Fruit fly (Drosophila melanogaster) whole organism, prepupa: ENCODE data around the gene CG32037.

Experiments used
- Blimp-1 ChIP-seq: fragments of 200-800 bp; sonication (Bioruptor generic); optimal IDR thresholded peaks from 3 replicates; lab custom pipeline; 2017; ENCODE audit warnings: missing biosample characterization, missing genetic modification characterization, mild to moderate bottlenecking, moderate library complexity, missing genetic modification reagents
- CG10631 ChIP-seq: fragments of 200-800 bp; sonication (Bioruptor generic); optimal IDR thresholded peaks from 2 replicates; lab custom pipeline; 2016; ENCODE audit warnings: missing biosample characterization, missing genetic modification characterization
- CG11294 ChIP-seq: fragments of 200-800 bp; sonication (Bioruptor generic); IDR thresholded peaks from 2 replicates; pipeline ENCODE4 v1.3.6; 2022; ENCODE audit warnings: missing biosample characterization, missing genetic modification characterization
- CG1621 ChIP-seq: fragments of 200-800 bp; sonication (Bioruptor generic); optimal IDR thresholded peaks from 3 replicates; lab custom pipeline; 2018; ENCODE audit warnings: missing biosample characterization, mild to moderate bottlenecking, missing genetic modification characterization
- CG3032 ChIP-seq: fragments of 200-800 bp; optimal IDR thresholded peaks from 2 replicates; lab custom pipeline; 2019; ENCODE audit warnings: missing biosample characterization, mild to moderate bottlenecking, missing genetic modification characterization, moderate library complexity
- CG31627 ChIP-seq: fragments of 200-800 bp; sonication (Bioruptor generic); optimal IDR thresholded peaks from 3 replicates; lab custom pipeline; 2016; ENCODE audit warnings: missing biosample characterization, missing genetic modification characterization
- CG32006 ChIP-seq: fragments of 200-800 bp; sonication (Bioruptor generic); optimal IDR thresholded peaks from 3 replicates; lab custom pipeline; 2017; ENCODE audit warnings: missing biosample characterization, mild to moderate bottlenecking, missing genetic modification characterization
- CG34406 ChIP-seq: fragments of 200-800 bp; sonication (Bioruptor generic); optimal IDR thresholded peaks from 3 replicates; lab custom pipeline; 2016; ENCODE audit warnings: missing biosample characterization, missing genetic modification characterization
- CG3919 ChIP-seq: fragments of 200-800 bp; sonication (Bioruptor generic); optimal IDR thresholded peaks from 3 replicates; lab custom pipeline; 2016; ENCODE audit warnings: missing biosample characterization, missing genetic modification characterization
- CG6276 ChIP-seq: fragments of 200-800 bp; sonication (Bioruptor generic); optimal IDR thresholded peaks from 2 replicates; lab custom pipeline; 2017; ENCODE audit warnings: missing biosample characterization, mild to moderate bottlenecking, missing genetic modification characterization
- CG6792 ChIP-seq: fragments of 200-800 bp; sonication (Bioruptor generic); optimal IDR thresholded peaks from 3 replicates; lab custom pipeline; 2016; ENCODE audit warnings: missing biosample characterization, missing genetic modification characterization
- CG6808 ChIP-seq: fragments of 200-800 bp; sonication (Bioruptor generic); optimal IDR thresholded peaks from 3 replicates; lab custom pipeline; 2017; ENCODE audit warnings: missing biosample characterization, missing genetic modification characterization, mild to moderate bottlenecking, moderate library complexity, missing genetic modification reagents
- CG8319 ChIP-seq: fragments of 200-800 bp; sonication (Bioruptor generic); optimal IDR thresholded peaks from 3 replicates; lab custom pipeline; 2016; ENCODE audit warnings: missing biosample characterization, missing genetic modification characterization
- Eip75B ChIP-seq: fragments of 200-800 bp; sonication (Bioruptor generic); optimal IDR thresholded peaks from 3 replicates; lab custom pipeline; 2016; ENCODE audit warnings: missing biosample characterization, missing genetic modification characterization
- Eip78C ChIP-seq: fragments of 200-800 bp; sonication (Bioruptor generic); peaks from one replicate; lab custom pipeline; 2016; ENCODE audit warnings: missing biosample characterization, missing genetic modification characterization
- Ets21C ChIP-seq: fragments of 200-800 bp; sonication (Bioruptor generic); optimal IDR thresholded peaks from 3 replicates; lab custom pipeline; 2016; ENCODE audit warnings: missing biosample characterization, missing genetic modification characterization
- Gug ChIP-seq: fragments of 200-800 bp; sonication (Bioruptor generic); IDR thresholded peaks from 2 replicates; pipeline ENCODE4 v1.3.6; 2022; ENCODE audit warnings: missing biosample characterization, missing genetic modification characterization
- Hr39 ChIP-seq: fragments of 200-800 bp; sonication (Bioruptor generic); optimal IDR thresholded peaks from 2 replicates; lab custom pipeline; 2016; ENCODE audit warnings: missing biosample characterization, missing genetic modification characterization
- Met ChIP-seq: fragments of 200-800 bp; sonication (Bioruptor generic); optimal IDR thresholded peaks from 3 replicates; lab custom pipeline; 2016; ENCODE audit warnings: missing biosample characterization, missing genetic modification characterization
- OdsH ChIP-seq: fragments of 200-800 bp; sonication (Bioruptor generic); optimal IDR thresholded peaks from 3 replicates; lab custom pipeline; 2016; ENCODE audit warnings: missing biosample characterization, missing genetic modification characterization
- Sox14 ChIP-seq: fragments of 200-800 bp; sonication (Bioruptor generic); optimal IDR thresholded peaks from 3 replicates; lab custom pipeline; 2016; ENCODE audit warnings: missing biosample characterization, missing genetic modification characterization
- Sox15 ChIP-seq: fragments of 200-800 bp; sonication (Bioruptor generic); optimal IDR thresholded peaks from 3 replicates; lab custom pipeline; 2016; ENCODE audit warnings: missing biosample characterization, missing genetic modification characterization
- achi ChIP-seq: fragments of 200-800 bp; sonication (Bioruptor generic); optimal IDR thresholded peaks from 3 replicates; lab custom pipeline; 2016; ENCODE audit warnings: missing biosample characterization, missing genetic modification characterization
- acj6 ChIP-seq: fragments of 200-800 bp; sonication (Bioruptor generic); optimal IDR thresholded peaks from 3 replicates; lab custom pipeline; 2016; ENCODE audit warnings: missing biosample characterization, missing genetic modification characterization
- cyc ChIP-seq: fragments of 200-800 bp; sonication (Bioruptor generic); optimal IDR thresholded peaks from 3 replicates; lab custom pipeline; 2016; ENCODE audit warnings: missing biosample characterization, missing genetic modification characterization
- dac ChIP-seq: fragments of 200-800 bp; sonication (Bioruptor generic); optimal IDR thresholded peaks from 2 replicates; lab custom pipeline; 2017; ENCODE audit warnings: missing biosample characterization, mild to moderate bottlenecking, missing genetic modification characterization
- dsx ChIP-seq: fragments of 200-800 bp; optimal IDR thresholded peaks from 3 replicates; lab custom pipeline; 2019; ENCODE audit warnings: missing biosample characterization, mild to moderate bottlenecking, missing genetic modification characterization, moderate library complexity; ENCODE audit not compliant: poor library complexity, severe bottlenecking
- esn ChIP-seq: fragments of 200-800 bp; sonication (Bioruptor generic); optimal IDR thresholded peaks from 2 replicates; lab custom pipeline; 2016; ENCODE audit warnings: missing biosample characterization, mild to moderate bottlenecking, missing genetic modification characterization, moderate library complexity
- fd59A ChIP-seq: fragments of 200-800 bp; sonication (Bioruptor generic); optimal IDR thresholded peaks from 2 replicates; lab custom pipeline; 2017; ENCODE audit warnings: missing biosample characterization, mild to moderate bottlenecking, missing genetic modification characterization, missing genetic modification reagents
- lz ChIP-seq: fragments of 200-800 bp; sonication (Bioruptor generic); optimal IDR thresholded peaks from 3 replicates; lab custom pipeline; 2016; ENCODE audit warnings: missing biosample characterization, missing genetic modification characterization
- pdm3 ChIP-seq: fragments of 200-800 bp; sonication (Bioruptor generic); optimal IDR thresholded peaks from 3 replicates; lab custom pipeline; 2016; ENCODE audit warnings: missing biosample characterization, missing genetic modification characterization
- svp ChIP-seq: fragments of 200-800 bp; sonication (Bioruptor generic); peaks from one replicate; lab custom pipeline; 2016; ENCODE audit warnings: missing biosample characterization, missing genetic modification characterization
- topi ChIP-seq: fragments of 200-800 bp; sonication (Bioruptor generic); optimal IDR thresholded peaks from 3 replicates; lab custom pipeline; 2016; ENCODE audit warnings: missing biosample characterization, missing genetic modification characterization

CG32037 gene

DNA sequence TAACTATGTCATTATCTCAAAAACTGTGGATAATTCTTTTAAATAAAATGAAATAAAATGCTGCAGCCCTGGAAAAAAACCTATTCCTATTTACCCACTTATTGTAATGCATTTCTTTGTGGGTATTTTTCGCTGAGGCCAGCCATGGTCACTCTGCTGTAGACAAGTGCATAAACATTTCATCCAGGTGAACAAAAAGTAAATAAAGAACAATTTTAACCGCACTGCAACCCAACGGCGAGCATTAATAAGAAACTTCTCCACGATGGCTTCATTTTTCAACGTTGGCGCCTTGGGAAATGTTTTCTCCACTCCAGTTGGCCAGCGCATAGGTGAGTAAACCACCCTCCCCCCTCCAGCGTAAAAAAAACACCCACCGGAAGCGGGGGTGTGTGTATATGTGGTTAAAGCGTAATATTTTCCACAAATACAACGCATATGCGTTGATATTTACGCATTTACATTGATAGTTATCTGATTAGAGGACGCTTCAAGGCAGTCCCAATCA is 45.2 kb downstream of the CG32037 start, which contains the start of gene CG3529 (continued):
- no peak for TF ChIP-seq CG8319 (GFP tag; lab: Kevin White, UChicago)
- no peak for TF ChIP-seq dac
- TF ChIP-seq fd59A (GFP tag; lab: Kevin White, UChicago): no peak
- TF ChIP-seq Ets21C (GFP tag; lab: Kevin White, UChicago): peak; percentile 21
- no peak for TF ChIP-seq dsx (GFP tag; lab: Kevin White, UChicago)
- TF ChIP-seq pdm3 (GFP tag; lab: Kevin White, UChicago): peak; percentile 4
- peak; percentile 33 for TF ChIP-seq Eip75B
- peak; percentile 21 for TF ChIP-seq CG1621 (tag; lab: Kevin White, UChicago)
- TF ChIP-seq CG6792 (GFP tag; lab: Kevin White, UChicago): no peak
- TF ChIP-seq Gug: no peak
- peak; percentile 72 for TF ChIP-seq Eip78C
- TF ChIP-seq acj6 (GFP tag; lab: Kevin White, UChicago): no peak
- TF ChIP-seq CG34406 (GFP tag; lab: Kevin White, UChicago): no peak

DNA sequence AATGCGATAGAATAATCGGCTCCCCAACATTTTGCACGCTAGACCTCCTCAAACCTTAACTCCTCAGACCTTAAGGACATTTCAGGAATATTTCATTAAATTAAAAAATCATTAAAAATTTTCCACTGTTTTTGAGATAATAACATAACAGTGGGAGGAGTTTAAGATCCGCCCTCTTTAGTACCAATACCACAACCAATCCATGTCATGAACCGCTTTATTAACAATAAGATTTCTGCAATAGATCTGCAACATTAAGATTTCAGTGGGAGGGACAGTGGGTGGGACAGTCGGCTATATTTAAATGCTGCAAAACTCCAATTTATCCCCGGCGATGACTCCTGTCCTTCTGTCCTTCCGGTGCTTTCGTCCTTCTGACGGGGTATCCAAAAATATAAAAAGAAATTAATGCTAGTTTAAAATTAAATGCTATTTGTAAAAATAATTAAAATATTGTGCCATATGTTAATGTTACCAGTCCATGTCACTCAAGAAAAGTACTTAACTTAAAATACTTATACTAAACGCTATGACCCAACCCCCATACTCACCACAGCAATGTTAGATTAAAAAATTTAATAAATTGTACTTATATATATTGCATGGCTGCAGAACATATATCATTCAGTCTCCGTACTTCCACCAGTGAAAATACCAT is 49.3 kb downstream of the CG32037 start, which contains the start of gene Srg3:
Gene Srg3 (plus strand): TSS at position 608 of the 658 bp plus-strand sequence.
- TF ChIP-seq CG32006: peak; percentile 26
- no peak for TF ChIP-seq CG11294 (GFP tag; lab: Robert Waterston, UW)
- TF ChIP-seq svp (GFP tag; lab: Kevin White, UChicago): peak; percentile 68

DNA sequence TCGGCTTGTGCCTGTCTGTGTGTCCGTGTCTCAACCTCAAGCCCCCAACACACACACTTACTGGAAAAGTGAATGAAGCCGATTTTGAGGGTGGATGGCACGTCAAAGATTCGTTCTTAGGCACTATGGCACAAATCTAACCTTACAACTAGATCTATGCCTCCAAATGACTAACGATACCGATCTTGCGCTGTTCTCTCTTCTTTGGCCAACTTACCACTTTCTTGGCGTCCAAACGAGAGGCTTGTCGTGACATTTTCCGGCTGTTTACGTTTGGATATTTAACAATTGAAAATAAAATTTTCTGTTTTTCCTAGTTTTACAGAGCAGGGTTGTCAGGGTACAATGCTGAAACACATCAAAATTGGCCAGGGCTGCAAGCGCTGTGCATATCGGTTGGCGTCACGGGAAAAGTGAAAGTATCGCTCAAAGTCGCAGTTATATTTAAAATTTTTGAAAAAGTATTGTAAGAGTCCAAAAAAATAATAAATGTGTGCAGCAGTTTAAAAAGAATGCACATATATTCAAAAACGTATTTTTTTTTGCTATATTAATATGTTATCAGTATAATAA is 50.0 kb downstream of the CG32037 start, which contains the start of the genes Bet3 and Nf-YA:
Gene Bet3 (minus strand): TSS at position 361 of the 573 bp plus-strand sequence.
Gene Nf-YA (minus strand): TSS at position 361 of the 573 bp plus-strand sequence.
- TF ChIP-seq CG6276 (GFP tag; lab: Kevin White, UChicago) (no peak), CG10631 (GFP tag; lab: Kevin White, UChicago) (peak; percentile 13), CG6808 (no peak), Met (GFP tag; lab: Kevin White, UChicago) (peak; percentile 17), Eip75B (no peak), CG32006 (peak; percentile 25), dac (no peak), Sox14 (GFP tag; lab: Kevin White, UChicago) (peak; percentile 48), CG6792 (GFP tag; lab: Kevin White, UChicago) (peak; percentile 12), CG31627 (GFP tag; lab: Kevin White, UChicago) (peak; percentile 44), svp (GFP tag; lab: Kevin White, UChicago) (peak; percentile 43), OdsH (GFP tag; lab: Kevin White, UChicago) (peak; percentile 29), Ets21C (GFP tag; lab: Kevin White, UChicago) (peak; percentile 31), CG3919 (GFP tag; lab: Kevin White, UChicago) (no peak), CG3032 (tag; lab: Kevin White, UChicago) (peak; percentile 43), achi (GFP tag; lab: Kevin White, UChicago) (peak; percentile 31), cyc (GFP tag; lab: Kevin White, UChicago) (peak; percentile 39), Hr39 (GFP tag; lab: Kevin White, UChicago) (peak; percentile 52), Eip78C (peak; percentile 30), topi (GFP tag; lab: Kevin White, UChicago) (peak; percentile 32), Sox15 (GFP tag; lab: Kevin White, UChicago) (no peak), lz (peak; percentile 52), dsx (GFP tag; lab: Kevin White, UChicago) (no peak), Blimp-1 (GFP tag; lab: Kevin White, UChicago) (peak; percentile 99), esn (GFP tag; lab: Kevin White, UChicago) (peak; percentile 42)
